Fruit fly (Drosophila melanogaster) whole organism, embryonic: ENCODE measurements around the gene CG9117.

Experiments used
- Aef1 ChIP-seq: fragments of 200-800 bp; sonication (Bioruptor generic); IDR thresholded peaks from 3 replicates; pipeline ENCODE4 v1.3.6; 2022; ENCODE audit warnings: missing biosample characterization, missing genetic modification characterization
- Asciz ChIP-seq: fragments of 200-800 bp; sonication (Bioruptor generic); optimal IDR thresholded peaks from 2 replicates; lab custom pipeline; 2017; ENCODE audit warnings: missing biosample characterization, mild to moderate bottlenecking, missing genetic modification characterization, missing genetic modification reagents
- BEAF-32 ChIP-seq: fragments of 200-800 bp; sonication (Bioruptor generic); optimal IDR thresholded peaks from 3 replicates; lab custom pipeline; 2017; ENCODE audit warnings: missing biosample characterization, missing genetic modification characterization, mild to moderate bottlenecking, moderate library complexity, missing genetic modification reagents
- CG10366 ChIP-seq: fragments of 200-800 bp; sonication (Bioruptor generic); IDR thresholded peaks from 2 replicates; pipeline ENCODE4 v1.3.6; 2022; ENCODE audit warnings: missing biosample characterization, missing genetic modification characterization
- CG10654 ChIP-seq: fragments of 200-800 bp; sonication (Bioruptor generic); optimal IDR thresholded peaks from 2 replicates; lab custom pipeline; 2016; ENCODE audit warnings: missing biosample characterization, missing genetic modification characterization
- CG11560 ChIP-seq: fragments of 200-800 bp; sonication (Bioruptor generic); IDR thresholded peaks from 3 replicates; pipeline ENCODE4 v1.3.6; 2022; ENCODE audit warnings: missing biosample characterization, missing genetic modification characterization
- CG13624 ChIP-seq: fragments of 200-800 bp; sonication (Bioruptor generic); optimal IDR thresholded peaks from 2 replicates; lab custom pipeline; 2016; ENCODE audit warnings: missing biosample characterization, missing genetic modification characterization
- CG14860 ChIP-seq: fragments of 200-800 bp; sonication (Bioruptor generic); IDR thresholded peaks from 3 replicates; pipeline ENCODE4 v1.3.6; 2022; ENCODE audit warnings: missing biosample characterization, missing genetic modification characterization; ENCODE audit not compliant: partially characterized antibody
- CG15514 ChIP-seq: fragments of 200-800 bp; sonication (Bioruptor generic); optimal IDR thresholded peaks from 3 replicates; lab custom pipeline; 2017; ENCODE audit warnings: missing biosample characterization, missing genetic modification characterization, mild to moderate bottlenecking, moderate library complexity, missing genetic modification reagents
- CG1602 ChIP-seq: fragments of 200-800 bp; sonication (Bioruptor generic); optimal IDR thresholded peaks from 3 replicates; lab custom pipeline; 2016; ENCODE audit warnings: missing biosample characterization, missing genetic modification characterization
- CG1603 ChIP-seq: fragments of 200-800 bp; sonication (Bioruptor generic); optimal IDR thresholded peaks from 2 replicates; lab custom pipeline; 2019; ENCODE audit warnings: missing biosample characterization, mild to moderate bottlenecking, missing genetic modification characterization, moderate library complexity
- CG16815 ChIP-seq: fragments of 200-800 bp; sonication (Bioruptor generic); optimal IDR thresholded peaks from 3 replicates; lab custom pipeline; 2017; ENCODE audit warnings: missing biosample characterization, mild to moderate bottlenecking, missing genetic modification characterization
- CG16863 ChIP-seq: fragments of 200-800 bp; sonication (Bioruptor generic); optimal IDR thresholded peaks from 3 replicates; lab custom pipeline; 2016; ENCODE audit warnings: missing biosample characterization, missing genetic modification characterization
- CG18011 ChIP-seq: fragments of 200-800 bp; sonication (Bioruptor generic); optimal IDR thresholded peaks from 2 replicates; lab custom pipeline; 2017; ENCODE audit warnings: missing biosample characterization, missing genetic modification characterization, mild to moderate bottlenecking, moderate library complexity, missing genotype
- CG18476 ChIP-seq: fragments of 200-800 bp; sonication (Bioruptor generic); optimal IDR thresholded peaks from 2 replicates; lab custom pipeline; 2016; ENCODE audit warnings: missing biosample characterization, mild to moderate bottlenecking, missing genetic modification characterization
- CG3163 ChIP-seq: fragments of 200-800 bp; sonication (Bioruptor generic); optimal IDR thresholded peaks from 3 replicates; lab custom pipeline; 2016; ENCODE audit warnings: missing biosample characterization, missing genetic modification characterization
- CG3838 ChIP-seq: fragments of 200-800 bp; sonication (Bioruptor generic); optimal IDR thresholded peaks from 3 replicates; lab custom pipeline; 2016; ENCODE audit warnings: missing biosample characterization, missing genetic modification characterization
- CG4617 ChIP-seq: fragments of 200-800 bp; sonication (Bioruptor generic); optimal IDR thresholded peaks from 3 replicates; lab custom pipeline; 2016; ENCODE audit warnings: missing biosample characterization, missing genetic modification characterization, borderline replicate concordance
- CG6791 ChIP-seq: fragments of 200-800 bp; sonication (Bioruptor generic); IDR thresholded peaks from 3 replicates; pipeline ENCODE4 v1.3.6; 2022; ENCODE audit warnings: missing biosample characterization, missing genetic modification characterization; ENCODE audit not compliant: partially characterized antibody
- D ChIP-seq, 2 experiments: fragments of 200-800 bp in 1 of 2; fragments of >200 bp in 1 of 2; sonication (Bioruptor generic) in 1 of 2; optimal IDR thresholded peaks; 2 replicates in 1 of 2; 3 replicates in 1 of 2; lab custom pipeline; 2017; ENCODE audit warnings: mild to moderate bottlenecking in 1 of 2, missing biosample characterization in 1 of 2, missing genetic modification characterization in 1 of 2, missing genetic modification reagents in 1 of 2
- Dbx ChIP-seq: fragments of 200-800 bp; sonication (Bioruptor generic); IDR thresholded peaks from 3 replicates; pipeline ENCODE4 v1.3.6; 2022; ENCODE audit warnings: missing biosample characterization, missing genetic modification characterization
- E2f1 ChIP-seq: fragments of 200-800 bp; sonication (Bioruptor generic); IDR thresholded peaks from 2 replicates; pipeline ENCODE4 v1.3.6; 2022; ENCODE audit warnings: missing biosample characterization, missing genetic modification characterization
- Ets97D ChIP-seq: fragments of 200-800 bp; sonication (Bioruptor generic); optimal IDR thresholded peaks from 3 replicates; lab custom pipeline; 2016; ENCODE audit warnings: missing biosample characterization, missing genetic modification characterization
- HmgZ ChIP-seq: fragments of 200-800 bp; sonication (Bioruptor generic); optimal IDR thresholded peaks from 2 replicates; lab custom pipeline; 2018; ENCODE audit warnings: missing biosample characterization, mild to moderate bottlenecking, missing genetic modification characterization
- Kr ChIP-seq: fragments of 200-800 bp; sonication (Bioruptor generic); optimal IDR thresholded peaks from 2 replicates; lab custom pipeline; 2017; ENCODE audit warnings: missing biosample characterization, mild to moderate bottlenecking, missing genetic modification characterization
- NC2α ChIP-seq: fragments of 200-800 bp; sonication (Bioruptor generic); optimal IDR thresholded peaks from 2 replicates; lab custom pipeline; 2016; ENCODE audit warnings: missing biosample characterization, missing genetic modification characterization
- NFAT ChIP-seq: fragments of 200-800 bp; sonication (Bioruptor generic); IDR thresholded peaks from 2 replicates; pipeline ENCODE4 v1.3.6; 2022; ENCODE audit warnings: missing biosample characterization, missing genetic modification characterization
- Nf-YC ChIP-seq: fragments of 200-800 bp; optimal IDR thresholded peaks from 3 replicates; lab custom pipeline; 2019; ENCODE audit warnings: missing biosample characterization, mild to moderate bottlenecking, missing genetic modification characterization, moderate library complexity
- Pdp1 ChIP-seq, 2 experiments: fragments of 200-800 bp; sonication (Bioruptor generic); optimal IDR thresholded peaks; 3 replicates each; lab custom pipeline; 2016; ENCODE audit warnings: missing biosample characterization in 2 of 2, missing genetic modification characterization in 2 of 2, mild to moderate bottlenecking in 1 of 2, moderate library complexity in 1 of 2
- bsh ChIP-seq, 2 experiments: fragments of 200-800 bp; sonication (Bioruptor generic); optimal IDR thresholded peaks; 2 replicates each; lab custom pipeline; 2017 to 2018; ENCODE audit warnings: mild to moderate bottlenecking in 2 of 2, missing biosample characterization in 2 of 2, missing genetic modification characterization in 2 of 2, moderate library complexity in 1 of 2
- chif ChIP-seq, 2 experiments: fragments of 200-800 bp; sonication (Bioruptor generic); optimal IDR thresholded peaks; 3 replicates each; lab custom pipeline; 2016; ENCODE audit warnings: missing biosample characterization in 2 of 2, missing genetic modification characterization in 2 of 2
- crp ChIP-seq, 2 experiments: fragments of 200-800 bp; sonication (Bioruptor generic); optimal IDR thresholded peaks; 2 replicates in 1 of 2; 3 replicates in 1 of 2; lab custom pipeline; 2017; ENCODE audit warnings: missing biosample characterization in 2 of 2, missing genetic modification characterization in 2 of 2, mild to moderate bottlenecking in 1 of 2, moderate library complexity in 1 of 2
- dan ChIP-seq: fragments of 200-800 bp; sonication (Bioruptor generic); IDR thresholded peaks from 2 replicates; pipeline ENCODE4 v1.3.6; 2022; ENCODE audit warnings: missing biosample characterization, missing genetic modification characterization
- exex ChIP-seq: fragments of 200-800 bp; sonication (Bioruptor generic); optimal IDR thresholded peaks from 4 replicates; lab custom pipeline; 2018; ENCODE audit warnings: missing biosample characterization, mild to moderate bottlenecking, missing genetic modification characterization, moderate library complexity
- fu2 ChIP-seq: fragments of 200-800 bp; sonication (Bioruptor generic); optimal IDR thresholded peaks from 2 replicates; lab custom pipeline; 2016; ENCODE audit warnings: missing biosample characterization, missing genetic modification characterization
- gro ChIP-seq: fragments of 200-800 bp; sonication (Bioruptor generic); optimal IDR thresholded peaks from 2 replicates; lab custom pipeline; 2016; ENCODE audit warnings: missing biosample characterization, missing genetic modification characterization
- hth ChIP-seq: fragments of >200 bp; optimal IDR thresholded peaks from 2 replicates; lab custom pipeline; 2017; ENCODE audit warnings: inconsistent platforms
- jigr1 ChIP-seq: fragments of 200-800 bp; sonication (Bioruptor generic); IDR thresholded peaks from 3 replicates; pipeline ENCODE4 v1.3.6; 2022; ENCODE audit warnings: missing biosample characterization, missing genetic modification characterization
- kni ChIP-seq: fragments of 200-800 bp; sonication (Bioruptor generic); optimal IDR thresholded peaks from 3 replicates; lab custom pipeline; 2017; ENCODE audit warnings: mild to moderate bottlenecking, missing biosample characterization, missing genetic modification reagents, missing genetic modification characterization
- maf-S ChIP-seq: fragments of 200-800 bp; sonication (Bioruptor generic); optimal IDR thresholded peaks from 2 replicates; lab custom pipeline; 2016; ENCODE audit warnings: missing biosample characterization, missing genetic modification characterization
- mirr ChIP-seq: fragments of 200-800 bp; sonication (Bioruptor generic); optimal IDR thresholded peaks from 3 replicates; lab custom pipeline; 2018; ENCODE audit warnings: missing biosample characterization, mild to moderate bottlenecking, missing genetic modification characterization
- mld ChIP-seq: fragments of 200-800 bp; sonication (Bioruptor generic); IDR thresholded peaks from 3 replicates; pipeline ENCODE4 v1.3.6; 2022; ENCODE audit warnings: missing biosample characterization, missing genetic modification characterization; ENCODE audit not compliant: partially characterized antibody
- pzg ChIP-seq: fragments of 200-800 bp; sonication (Bioruptor generic); optimal IDR thresholded peaks from 3 replicates; lab custom pipeline; 2018; ENCODE audit warnings: missing biosample characterization, mild to moderate bottlenecking, missing genetic modification characterization, moderate library complexity
- row ChIP-seq: fragments of 200-800 bp; sonication (Bioruptor generic); IDR thresholded peaks from 3 replicates; pipeline ENCODE4 v1.3.6; 2022; ENCODE audit warnings: missing biosample characterization, missing genetic modification characterization
- sisA ChIP-seq: fragments of 200-800 bp; sonication (Bioruptor generic); IDR thresholded peaks from 2 replicates; pipeline ENCODE4 v1.3.6; 2022; ENCODE audit warnings: missing biosample characterization, missing genetic modification characterization
- ssp ChIP-seq: fragments of 200-800 bp; sonication (Bioruptor generic); IDR thresholded peaks from 2 replicates; pipeline ENCODE4 v1.3.6; 2022; ENCODE audit warnings: missing biosample characterization, missing genetic modification characterization
- ttk ChIP-seq: fragments of 200-800 bp; sonication (Bioruptor generic); IDR thresholded peaks from 2 replicates; pipeline ENCODE4 v2.1.2; 2022; ENCODE audit warnings: missing biosample characterization, missing genetic modification characterization
- tup ChIP-seq: fragments of 200-800 bp; sonication (Bioruptor generic); optimal IDR thresholded peaks from 2 replicates; lab custom pipeline; 2016; ENCODE audit warnings: missing biosample characterization, mild to moderate bottlenecking, missing genetic modification characterization, moderate library complexity
- tx ChIP-seq: fragments of 200-800 bp; sonication (Bioruptor generic); optimal IDR thresholded peaks from 2 replicates; lab custom pipeline; 2016; ENCODE audit warnings: missing biosample characterization, missing genetic modification characterization

Gene CG9117

dm6 chr2L:6068544-6069251, 31.0 kb upstream of the CG9117 start, which contains the start of the genes CG9150 and Pfdn1 (continued):
- TF ChIP-seq fu2 (GFP tag; lab: Kevin White, UChicago): no peak
- TF ChIP-seq CG3838 (GFP tag; lab: Kevin White, UChicago): no peak
- peak; percentile 69 for TF ChIP-seq pzg
- TF ChIP-seq mld (GFP tag; lab: Robert Waterston, UW): peak; percentile 65; the same call in 2 of the 3 replicates
- TF ChIP-seq gro: peak; percentile 68
- no peak for TF ChIP-seq Nf-YC (tag; lab: Kevin White, UChicago)
- TF ChIP-seq Aef1 (GFP tag; lab: Robert Waterston, UW): no peak
- no peak for TF ChIP-seq kni
- TF ChIP-seq crp (GFP tag; optimal IDR thresholded peaks at IDR 0.05; lab: Kevin White, UChicago): peak in 1 of 2 experiments; percentile 54
- TF ChIP-seq NFAT (GFP tag; lab: Robert Waterston, UW): no peak
- peak; percentile 94 for TF ChIP-seq CG15514 (GFP tag; lab: Kevin White, UChicago)
- no peak for TF ChIP-seq dan (GFP tag; lab: Robert Waterston, UW)
- no peak for TF ChIP-seq CG18476 (GFP tag; lab: Kevin White, UChicago)
- peak; percentile 35 for TF ChIP-seq CG1603 (tag; lab: Kevin White, UChicago)
- no peak for TF ChIP-seq CG18011 (GFP tag; lab: Kevin White, UChicago)
- TF ChIP-seq hth: no peak
- no peak for TF ChIP-seq ssp (GFP tag; lab: Robert Waterston, UW)
- TF ChIP-seq CG10654 (GFP tag; lab: Kevin White, UChicago): no peak
- TF ChIP-seq tup (GFP tag; lab: Kevin White, UChicago): no peak
- TF ChIP-seq CG6791 (GFP tag; lab: Robert Waterston, UW): peak; percentile 85
- no peak for TF ChIP-seq bsh (GFP tag; optimal IDR thresholded peaks at IDR 0.05; lab: Kevin White, UChicago)
- peak; percentile 34 for TF ChIP-seq tx (GFP tag; lab: Kevin White, UChicago)
- TF ChIP-seq Ets97D (GFP tag; lab: Kevin White, UChicago): peak; percentile 39
- no peak for TF ChIP-seq chif (GFP tag; optimal IDR thresholded peaks at IDR 0.05; lab: Kevin White, UChicago)
- TF ChIP-seq Kr (GFP tag; lab: Kevin White, UChicago): no peak
- TF ChIP-seq CG14860 (GFP tag; lab: Robert Waterston, UW): peak; percentile 87
- TF ChIP-seq CG3163 (GFP tag; lab: Kevin White, UChicago): no peak
- peak in 1 of 2 experiments; percentile 19 for TF ChIP-seq Pdp1 (GFP tag; optimal IDR thresholded peaks at IDR 0.05; lab: Kevin White, UChicago)
- TF ChIP-seq jigr1 (GFP tag; lab: Robert Waterston, UW): no peak
- TF ChIP-seq CG1602: no peak
- TF ChIP-seq CG10366 (GFP tag; lab: Robert Waterston, UW): no peak
- TF ChIP-seq CG16863 (GFP tag; lab: Kevin White, UChicago): no peak
- no peak for TF ChIP-seq mirr
- peak; percentile 29 for TF ChIP-seq CG13624 (GFP tag; lab: Kevin White, UChicago)
- TF ChIP-seq ttk (GFP tag; lab: Robert Waterston, UW): no peak
- TF ChIP-seq HmgZ (tag; lab: Kevin White, UChicago): peak; percentile 34
- no peak for TF ChIP-seq NC2α (GFP tag; lab: Kevin White, UChicago)
- TF ChIP-seq Asciz (GFP tag; lab: Kevin White, UChicago): no peak
- peak; percentile 61 for TF ChIP-seq CG4617 (GFP tag; lab: Kevin White, UChicago)
- peak; percentile 36; the same call in 2 of the 3 replicates for TF ChIP-seq Dbx (GFP tag; lab: Robert Waterston, UW)
- peak; percentile 53; the same call in 2 of the 3 replicates for TF ChIP-seq row
- TF ChIP-seq CG16815 (GFP tag; lab: Kevin White, UChicago): no peak
- TF ChIP-seq E2f1 (GFP tag; lab: Robert Waterston, UW): no peak
- no peak for TF ChIP-seq maf-S
- no peak for TF ChIP-seq D (optimal IDR thresholded peaks at IDR 0.05; lab: Kevin White, UChicago)
- no peak for TF ChIP-seq D (GFP tag; optimal IDR thresholded peaks at IDR 0.05; lab: Kevin White, UChicago)
- TF ChIP-seq sisA (GFP tag; lab: Robert Waterston, UW): no peak
- no peak for TF ChIP-seq exex (tag; lab: Kevin White, UChicago)
- no peak for TF ChIP-seq CG11560 (tag; lab: Robert Waterston, UW)
- peak; percentile 86 for TF ChIP-seq BEAF-32 (GFP tag; lab: Kevin White, UChicago)
